Fruit fly (Drosophila melanogaster) S2 (cell line): ENCODE results near the gene CG33510.

ENCODE experiments used
- CG8478 ChIP-seq: fragments of >200 bp; optimal IDR thresholded peaks from 2 replicates; lab custom pipeline; 2018
- CTCF ChIP-seq, 2 experiments: fragments of >200 bp; optimal IDR thresholded peaks; 2 replicates each; lab custom pipeline; 2018

DNA sequence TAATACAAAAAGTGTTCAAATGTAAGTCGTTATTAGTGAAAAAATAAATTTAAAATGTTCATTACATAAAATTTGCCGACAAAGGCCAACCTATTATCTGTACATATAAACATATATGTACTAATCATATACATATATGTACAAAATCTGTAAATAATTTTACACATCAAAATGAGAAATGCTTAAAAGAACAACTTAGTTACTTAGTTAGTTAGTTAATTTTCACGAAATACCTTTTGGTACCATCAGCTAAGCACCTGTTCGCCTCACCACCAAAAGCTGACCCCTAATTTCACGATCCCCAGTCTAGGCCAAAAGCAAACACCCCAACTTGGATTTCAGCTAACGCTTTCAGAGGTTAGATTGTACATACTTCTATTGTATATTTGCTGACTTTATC lies 4.9 kb upstream of the CG33510 start, which contains the start of gene CG9259:
- no peak for TF ChIP-seq CG8478 (lab: Kevin White, UChicago)
- TF ChIP-seq CTCF (optimal IDR thresholded peaks at IDR 0.05; lab: Kevin White, UChicago) = no peak
